Fruit fly (Drosophila melanogaster) whole organism, pupa: ENCODE data around the gene faf.
A peak's percentile ranks its signal among the peaks of the same experiment; 100 is the strongest.

Experiments used
- CG10348 ChIP-seq: fragments of 200-800 bp; sonication (Bioruptor generic); IDR thresholded peaks from 2 replicates; pipeline ENCODE4 v1.3.6; 2022; ENCODE audit warnings: missing biosample characterization, missing genetic modification characterization
- CG12605 ChIP-seq: fragments of 200-800 bp; sonication (Bioruptor generic); IDR thresholded peaks from 2 replicates; pipeline ENCODE4 v1.3.6; 2022; ENCODE audit warnings: missing biosample characterization, missing genetic modification characterization
- CG13204 ChIP-seq: fragments of 200-800 bp; sonication (Bioruptor generic); optimal IDR thresholded peaks from 2 replicates; lab custom pipeline; 2018; ENCODE audit warnings: missing biosample characterization, mild to moderate bottlenecking, missing genetic modification characterization, moderate library complexity
- CG14655 ChIP-seq: fragments of 200-800 bp; sonication (Bioruptor generic); optimal IDR thresholded peaks from 3 replicates; lab custom pipeline; 2017; ENCODE audit warnings: mild to moderate bottlenecking, missing biosample characterization, missing genetic modification reagents, missing genetic modification characterization
- CG15710 ChIP-seq: fragments of 200-800 bp; sonication (Bioruptor generic); optimal IDR thresholded peaks from 2 replicates; lab custom pipeline; 2018; ENCODE audit warnings: missing biosample characterization, mild to moderate bottlenecking, missing genetic modification characterization, moderate library complexity
- CG17806 ChIP-seq: fragments of 200-800 bp; sonication (Bioruptor generic); optimal IDR thresholded peaks from 2 replicates; lab custom pipeline; 2018; ENCODE audit warnings: missing biosample characterization, mild to moderate bottlenecking, missing genetic modification characterization, moderate library complexity
- CG32121 ChIP-seq: fragments of 200-800 bp; sonication (Bioruptor generic); IDR thresholded peaks from 2 replicates; pipeline ENCODE4 v1.3.6; 2022; ENCODE audit warnings: missing biosample characterization, missing genetic modification characterization
- CG34367 ChIP-seq: fragments of 200-800 bp; sonication (Bioruptor generic); optimal IDR thresholded peaks from 2 replicates; lab custom pipeline; 2018; ENCODE audit warnings: missing biosample characterization, mild to moderate bottlenecking, missing genetic modification characterization
- CG4496 ChIP-seq: fragments of 200-800 bp; sonication (Bioruptor generic); IDR thresholded peaks from 3 replicates; pipeline ENCODE4 v1.3.6; 2022; ENCODE audit warnings: missing biosample characterization, missing genetic modification characterization
- CG8159 ChIP-seq: fragments of 200-800 bp; sonication (Bioruptor generic); optimal IDR thresholded peaks from 3 replicates; lab custom pipeline; 2018; ENCODE audit warnings: missing biosample characterization, mild to moderate bottlenecking, missing genetic modification characterization, moderate library complexity
- CG8301 ChIP-seq: fragments of 200-800 bp; sonication (Bioruptor generic); optimal IDR thresholded peaks from 2 replicates; lab custom pipeline; 2018; ENCODE audit warnings: missing biosample characterization, mild to moderate bottlenecking, missing genetic modification characterization
- CG9948 ChIP-seq: fragments of 200-800 bp; sonication (Bioruptor generic); optimal IDR thresholded peaks from 2 replicates; lab custom pipeline; 2018; ENCODE audit warnings: missing biosample characterization, mild to moderate bottlenecking, missing genetic modification characterization, moderate library complexity
- D1 ChIP-seq: fragments of 200-800 bp; sonication (Bioruptor generic); optimal IDR thresholded peaks from 2 replicates; lab custom pipeline; 2018; ENCODE audit warnings: missing biosample characterization, mild to moderate bottlenecking, missing genetic modification characterization, moderate library complexity
- EcR ChIP-seq: fragments of 200-800 bp; sonication (Bioruptor generic); optimal IDR thresholded peaks from 3 replicates; lab custom pipeline; 2019; ENCODE audit warnings: missing biosample characterization, missing genetic modification characterization, mild to moderate bottlenecking, moderate library complexity, missing genetic modification reagents
- Ets98B ChIP-seq: fragments of 200-800 bp; sonication (Bioruptor generic); IDR thresholded peaks from 2 replicates; pipeline ENCODE4 v1.3.6; 2022; ENCODE audit warnings: missing biosample characterization, missing genetic modification characterization
- Pif1A ChIP-seq: fragments of 200-800 bp; sonication (Bioruptor generic); optimal IDR thresholded peaks from 3 replicates; lab custom pipeline; 2016; ENCODE audit warnings: missing biosample characterization, missing genetic modification characterization
- Pif1B ChIP-seq: fragments of 200-800 bp; sonication (Bioruptor generic); optimal IDR thresholded peaks from 3 replicates; lab custom pipeline; 2016; ENCODE audit warnings: missing biosample characterization, missing genetic modification characterization
- Snoo ChIP-seq: fragments of 200-800 bp; sonication (Bioruptor generic); optimal IDR thresholded peaks from 3 replicates; lab custom pipeline; 2017; ENCODE audit warnings: missing biosample characterization, mild to moderate bottlenecking, missing genetic modification characterization, inconsistent platforms
- fd96Ca ChIP-seq: fragments of 200-800 bp; sonication (Bioruptor generic); IDR thresholded peaks from 3 replicates; pipeline ENCODE4 v1.3.6; 2022; ENCODE audit warnings: missing biosample characterization, missing genetic modification characterization
- gl ChIP-seq: fragments of 200-800 bp; sonication (Bioruptor generic); optimal IDR thresholded peaks from 2 replicates; lab custom pipeline; 2018; ENCODE audit warnings: missing biosample characterization, mild to moderate bottlenecking, missing genetic modification characterization
- rn ChIP-seq: fragments of 200-800 bp; sonication (Bioruptor generic); IDR thresholded peaks from 2 replicates; pipeline ENCODE4 v1.3.6; 2022; ENCODE audit warnings: missing biosample characterization, missing genetic modification characterization

The faf gene

dm6 chr3R:31776583-31777362 lies at the start of gene faf, which contains the start of gene CG2126:
Gene faf (plus strand): TSS chr3R:31777020.
Gene CG2126 (minus strand): TSS chr3R:31776652.
- peak; percentile 65 for TF ChIP-seq CG15710
- TF ChIP-seq CG14655 (GFP tag; lab: Kevin White, UChicago) = no peak
- peak; percentile 70 for TF ChIP-seq CG4496 (GFP tag; lab: Robert Waterston, UW)
- peak; percentile 67 for TF ChIP-seq CG17806 (tag; lab: Kevin White, UChicago)
- TF ChIP-seq CG32121 (GFP tag; lab: Robert Waterston, UW) = peak; percentile 76
- no peak for TF ChIP-seq fd96Ca
- no peak for TF ChIP-seq Pif1B
- TF ChIP-seq Pif1A (GFP tag; lab: Kevin White, UChicago) = no peak
- TF ChIP-seq EcR (GFP tag; lab: Kevin White, UChicago) = no peak
- peak; percentile 79 for TF ChIP-seq CG8159 (tag; lab: Kevin White, UChicago)
- TF ChIP-seq CG9948 (tag; lab: Kevin White, UChicago) = no peak
- TF ChIP-seq CG13204 (GFP tag; lab: Kevin White, UChicago) = no peak
- no peak for TF ChIP-seq CG8301 (tag; lab: Kevin White, UChicago)
- peak; percentile 53 for TF ChIP-seq Snoo (tag; lab: Kevin White, UChicago)
- no peak for TF ChIP-seq D1 (tag; lab: Kevin White, UChicago)
- peak; percentile 53; the same call in 1 of the 2 replicates for TF ChIP-seq CG12605 (GFP tag; lab: Robert Waterston, UW)
- no peak for TF ChIP-seq gl
- TF ChIP-seq CG10348 (GFP tag; lab: Robert Waterston, UW) = no peak
- peak; percentile 55 for TF ChIP-seq CG34367 (tag; lab: Kevin White, UChicago)
- TF ChIP-seq Ets98B (GFP tag; lab: Robert Waterston, UW) = peak; percentile 51; the same call in 1 of the 2 replicates
- TF ChIP-seq rn (GFP tag; lab: Robert Waterston, UW) = peak; percentile 22; the same call in 1 of the 2 replicates

- TF ChIP-seq D1 (tag; lab: Kevin White, UChicago) (no peak), CG15710 (no peak), CG8301 (tag; lab: Kevin White, UChicago) (no peak), gl (no peak), Pif1B (no peak), Ets98B (GFP tag; lab: Robert Waterston, UW) (no peak), CG14655 (GFP tag; lab: Kevin White, UChicago) (no peak), CG17806 (tag; lab: Kevin White, UChicago) (no peak)
These were observed 49.0 kb upstream of the faf start for dm6 chr3R:31727773-31728172.

dm6 chr3R:31736776-31737175 lies 40.0 kb upstream of the faf start, which contains the start of the genes CstF50 and CG11563:
Gene CstF50 (minus strand): TSS chr3R:31736963.
Gene CG11563 (plus strand): TSS chr3R:31737035.
- TF ChIP-seq CG9948 (tag; lab: Kevin White, UChicago) (no peak), Snoo (tag; lab: Kevin White, UChicago) (no peak)

dm6 chr3R:31738060-31738619 lies 38.7 kb upstream of the faf start, which contains the start of gene eEF1alpha2:
Gene eEF1alpha2 (plus strand): TSS chr3R:31738468.
- TF ChIP-seq Pif1A (GFP tag; lab: Kevin White, UChicago) (no peak), CG4496 (GFP tag; lab: Robert Waterston, UW) (no peak), CG12605 (GFP tag; lab: Robert Waterston, UW) (no peak), D1 (tag; lab: Kevin White, UChicago) (no peak), CG13204 (GFP tag; lab: Kevin White, UChicago) (no peak), Snoo (tag; lab: Kevin White, UChicago) (no peak), Pif1B (no peak), CG9948 (tag; lab: Kevin White, UChicago) (no peak), rn (GFP tag; lab: Robert Waterston, UW) (no peak), CG14655 (GFP tag; lab: Kevin White, UChicago) (no peak), CG8301 (tag; lab: Kevin White, UChicago) (no peak), CG15710 (no peak), CG32121 (GFP tag; lab: Robert Waterston, UW) (no peak), CG17806 (tag; lab: Kevin White, UChicago) (no peak), CG34367 (tag; lab: Kevin White, UChicago) (no peak), gl (no peak)

dm6 chr3R:31739067-31739786 lies 37.6 kb upstream of the faf start:
- TF ChIP-seq CG32121 (GFP tag; lab: Robert Waterston, UW) (peak; percentile 66), CG14655 (GFP tag; lab: Kevin White, UChicago) (no peak), EcR (GFP tag; lab: Kevin White, UChicago) (no peak), Ets98B (GFP tag; lab: Robert Waterston, UW) (0 out of 2 replicates have a peak, but pooled peaks have one; percentile 30), D1 (tag; lab: Kevin White, UChicago) (no peak), CG15710 (no peak), CG8301 (tag; lab: Kevin White, UChicago) (no peak), CG8159 (tag; lab: Kevin White, UChicago) (no peak)
